Worm (Caenorhabditis elegans): ENCODE measurements around the gene D2096.7.
A peak's percentile ranks its signal among the peaks of the same experiment; 100 is the strongest.

D2096.7 gene

ce11 chrIV:8384737-8385136, 7.3 kb upstream of the D2096.7 start:
- TF ChIP-seq fax-1 (tag; optimal IDR thresholded peaks at IDR 0.05) (no peak), hlh-15 (tag; optimal IDR thresholded peaks at IDR 0.05) (no peak), ahr-1 (tag; optimal IDR thresholded peaks at IDR 0.05) (no peak), C38D4.7 (GFP tag; optimal IDR thresholded peaks at IDR 0.05) (no peak), ceh-19 (GFP tag; optimal IDR thresholded peaks at IDR 0.05) (no peak), ceh-2 (tag; optimal IDR thresholded peaks at IDR 0.05) (no peak), pha-2 (tag; optimal IDR thresholded peaks at IDR 0.05) (no peak), ztf-16 (tag; optimal IDR thresholded peaks at IDR 0.05) (no peak), hlh-13 (GFP tag; optimal IDR thresholded peaks at IDR 0.05) (no peak), gmeb-2 (tag; optimal IDR thresholded peaks at IDR 0.05) (no peak), npax-4 (tag; optimal IDR thresholded peaks at IDR 0.05) (no peak), ceh-24 (tag; optimal IDR thresholded peaks at IDR 0.05) (no peak), unc-42 (tag; optimal IDR thresholded peaks at IDR 0.05) (no peak), mec-3 (tag; optimal IDR thresholded peaks at IDR 0.05; ENCODE audit: borderline replicate concordance) (no peak), hlh-6 (tag; optimal IDR thresholded peaks at IDR 0.05) (no peak), tbx-2 (tag; optimal IDR thresholded peaks at IDR 0.05) (no peak), ama-1 (optimal IDR thresholded peaks at IDR 0.05) (no peak), T23F11.4 (GFP tag; optimal IDR thresholded peaks at IDR 0.05) (no peak)

ce11 chrIV:8382695-8383094, 5.3 kb upstream of the D2096.7 start, which contains the start of gene D2096.9:
Gene D2096.9, minus strand, starts transcription at chrIV:8382795.
- no peak for TF ChIP-seq unc-86 (tag; optimal IDR thresholded peaks at IDR 0.05)
- TF ChIP-seq nhr-11 (tag; optimal IDR thresholded peaks at IDR 0.05), result no peak
- TF ChIP-seq C08G9.2 (tag; optimal IDR thresholded peaks at IDR 0.05), result no peak
- no peak for TF ChIP-seq lim-6 (tag; optimal IDR thresholded peaks at IDR 0.05)
- no peak for TF ChIP-seq ceh-45 (GFP tag; IDR thresholded peaks at IDR 0.05)
- TF ChIP-seq madf-2 (tag; optimal IDR thresholded peaks at IDR 0.05), result no peak
- TF ChIP-seq ceh-22 (tag; optimal IDR thresholded peaks at IDR 0.05), result no peak

- TF ChIP-seq elt-2 (tag; optimal IDR thresholded peaks at IDR 0.05), result peak; percentile 87
- TF ChIP-seq gmeb-2 (tag; optimal IDR thresholded peaks at IDR 0.05), result no peak
Observed at ce11 chrIV:8380266-8380850, 2.9 kb upstream of the D2096.7 start.

- TF ChIP-seq odd-2 (tag; optimal IDR thresholded peaks at IDR 0.05) (no peak), ahr-1 (tag; optimal IDR thresholded peaks at IDR 0.05) (no peak), ceh-14 (tag; optimal IDR thresholded peaks at IDR 0.05) (no peak), eyg-1 (tag; optimal IDR thresholded peaks at IDR 0.05) (no peak), mec-3 (tag; optimal IDR thresholded peaks at IDR 0.05; ENCODE audit: borderline replicate concordance) (no peak), ceh-22 (tag; optimal IDR thresholded peaks at IDR 0.05) (no peak)
Observed at ce11 chrIV:8379683-8380082, 2.3 kb upstream of the D2096.7 start, which contains the start of gene praf-3. Gene praf-3, plus strand, starts transcription at chrIV:8379983.

- no peak for TF ChIP-seq sox-4 (tag; optimal IDR thresholded peaks at IDR 0.05)
- TF ChIP-seq nfya-1 (tag; optimal IDR thresholded peaks at IDR 0.05), result peak; percentile 40
- no peak for TF ChIP-seq lim-6 (tag; optimal IDR thresholded peaks at IDR 0.05)
- no peak for TF ChIP-seq odd-2 (tag; optimal IDR thresholded peaks at IDR 0.05)
- TF ChIP-seq ceh-45 (GFP tag; IDR thresholded peaks at IDR 0.05), result no peak
- TF ChIP-seq ceh-31 (tag; optimal IDR thresholded peaks at IDR 0.05), result no peak
- no peak for TF ChIP-seq unc-55 (GFP tag; optimal IDR thresholded peaks at IDR 0.05)
- TF ChIP-seq gmeb-2 (tag; optimal IDR thresholded peaks at IDR 0.05), result no peak
- no peak for TF ChIP-seq ceh-19 (GFP tag; optimal IDR thresholded peaks at IDR 0.05)
- no peak for TF ChIP-seq C08G9.2 (tag; optimal IDR thresholded peaks at IDR 0.05)
- no peak for TF ChIP-seq hlh-30 (tag; optimal IDR thresholded peaks at IDR 0.05; ENCODE audit: insufficient read depth)
- TF ChIP-seq elt-2 (tag; optimal IDR thresholded peaks at IDR 0.05), result peak; percentile 11
Observed at ce11 chrIV:8379278-8379677, 1.8 kb upstream of the D2096.7 start, which contains the start of gene nap-1. Gene nap-1, minus strand, starts transcription at chrIV:8379319.
